Worm (Caenorhabditis elegans) whole organism, L4 larva: ENCODE measurements around the gene btb-5.

Experiments
- D1046.2 ChIP-seq: fragments of 200-800 bp; sonication (Bioruptor generic); IDR thresholded peaks from 2 replicates; pipeline ENCODE4 v1.3.6; 2022; ENCODE audit warnings: missing genetic modification characterization, missing compliant biosample characterization
- R02D3.7 ChIP-seq: fragments of 150-350 bp; sonication (generic microtip); optimal IDR thresholded peaks from 3 replicates; lab custom pipeline; 2014; ENCODE audit warnings: missing biosample characterization, missing genetic modification characterization
- T20F7.1 ChIP-seq: fragments of 200-800 bp; sonication (Bioruptor generic); optimal IDR thresholded peaks from 2 replicates; lab custom pipeline; 2018; ENCODE audit warnings: mild to moderate bottlenecking, missing genetic modification characterization, missing compliant biosample characterization
- T26A8.4 ChIP-seq: fragments of 200-800 bp; sonication (Bioruptor generic); IDR thresholded peaks from 2 replicates; pipeline ENCODE4 v1.3.6; 2022; ENCODE audit warnings: missing genetic modification characterization, missing compliant biosample characterization
- Y105C5A.15 ChIP-seq: fragments of 200-800 bp; sonication (Bioruptor generic); IDR thresholded peaks from 2 replicates; pipeline ENCODE4 v1.3.6; 2022; ENCODE audit warnings: missing genetic modification characterization, missing compliant biosample characterization
- Y48G9A.11 ChIP-seq: fragments of 200-800 bp; sonication (Bioruptor generic); IDR thresholded peaks from 2 replicates; pipeline ENCODE4 v1.3.6; 2022; ENCODE audit warnings: missing genetic modification reagents, missing genetic modification characterization, missing compliant biosample characterization
- Y5F2A.4 ChIP-seq: fragments of 200-800 bp; sonication (Bioruptor generic); optimal IDR thresholded peaks from 2 replicates; lab custom pipeline; 2018; ENCODE audit warnings: mild to moderate bottlenecking, missing genetic modification characterization, missing compliant biosample characterization
- ZK337.2 ChIP-seq: fragments of 200-800 bp; sonication (Bioruptor generic); IDR thresholded peaks from 2 replicates; pipeline ENCODE4 v1.3.6; 2022; ENCODE audit warnings: missing genetic modification reagents, missing genetic modification characterization, missing compliant biosample characterization
- aly-2 ChIP-seq: sonication (generic microtip); optimal IDR thresholded peaks from 2 replicates; lab custom pipeline; 2018; ENCODE audit warnings: missing biosample characterization, missing genetic modification characterization
- arid-1 ChIP-seq: fragments of 200-800 bp; sonication (Bioruptor generic); conservative IDR thresholded peaks from 2 replicates; pipeline ENCODE4 v1.3.6; 2022; ENCODE audit warnings: missing genetic modification reagents, missing genetic modification characterization, missing compliant biosample characterization
- attf-4 ChIP-seq: sonication (generic microtip); optimal IDR thresholded peaks from 3 replicates; lab custom pipeline; 2017; ENCODE audit warnings: missing biosample characterization, missing genetic modification characterization
- ceh-28 ChIP-seq: fragments of 150-350 bp; optimal IDR thresholded peaks from 2 replicates; lab custom pipeline; 2014; ENCODE audit warnings: missing biosample characterization, missing genetic modification reagents, missing genetic modification characterization
- ceh-44 ChIP-seq: fragments of 200-800 bp; sonication (Bioruptor generic); IDR thresholded peaks from 2 replicates; pipeline ENCODE4 v1.3.6; 2022; ENCODE audit warnings: missing genetic modification reagents, missing genetic modification characterization, missing compliant biosample characterization
- ces-1 ChIP-seq: fragments of 150-350 bp; sonication (generic microtip); optimal IDR thresholded peaks from 4 replicates; lab custom pipeline; 2014; ENCODE audit warnings: missing biosample characterization, missing genetic modification reagents, missing genetic modification characterization
- cey-2 ChIP-seq: sonication (generic microtip); optimal IDR thresholded peaks from 3 replicates; lab custom pipeline; 2017; ENCODE audit warnings: missing genetic modification characterization, mild to moderate bottlenecking, missing compliant biosample characterization, antibody characterized with exemption, borderline replicate concordance; ENCODE audit not compliant: insufficient read depth
- ctbp-1 ChIP-seq: fragments of 200-800 bp; sonication (Bioruptor generic); IDR thresholded peaks from 2 replicates; pipeline ENCODE4 v1.3.6; 2022; ENCODE audit warnings: missing genetic modification reagents, missing genetic modification characterization, missing compliant biosample characterization
- daf-8 ChIP-seq: fragments of 200-800 bp; sonication (Bioruptor generic); IDR thresholded peaks from 2 replicates; pipeline ENCODE4 v1.3.6; 2022; ENCODE audit warnings: missing genetic modification characterization, missing compliant biosample characterization
- dmd-8 ChIP-seq: fragments of 200-800 bp; sonication (Bioruptor generic); IDR thresholded peaks from 2 replicates; pipeline ENCODE4 v1.3.6; 2022; ENCODE audit warnings: missing genetic modification characterization, missing compliant biosample characterization
- dmd-9 ChIP-seq: fragments of 200-800 bp; sonication (Bioruptor generic); IDR thresholded peaks from 2 replicates; pipeline ENCODE4 v1.3.6; 2022; ENCODE audit warnings: missing genetic modification reagents, missing genetic modification characterization, missing compliant biosample characterization
- dpl-1 ChIP-seq: fragments of 150-350 bp; optimal IDR thresholded peaks from 2 replicates; lab custom pipeline; 2014; ENCODE audit warnings: missing biosample characterization, missing genetic modification reagents, missing genetic modification characterization
- duxl-1 ChIP-seq: sonication (generic microtip); optimal IDR thresholded peaks from 2 replicates; lab custom pipeline; 2016; ENCODE audit warnings: mild to moderate bottlenecking, missing genetic modification characterization, moderate library complexity, missing compliant biosample characterization; ENCODE audit not compliant: poor library complexity
- dve-1 ChIP-seq: sonication (generic microtip); optimal IDR thresholded peaks from 2 replicates; lab custom pipeline; 2017; ENCODE audit warnings: antibody characterized with exemption, mild to moderate bottlenecking, missing genetic modification characterization, missing compliant biosample characterization; ENCODE audit not compliant: insufficient read depth
- fkh-10 ChIP-seq: fragments of 150-350 bp; optimal IDR thresholded peaks from 2 replicates; lab custom pipeline; 2014; ENCODE audit warnings: missing biosample characterization, missing genetic modification reagents, missing genetic modification characterization
- lir-3 ChIP-seq: sonication (generic microtip); optimal IDR thresholded peaks from 2 replicates; lab custom pipeline; 2016; ENCODE audit warnings: mild to moderate bottlenecking, missing genetic modification characterization, missing compliant biosample characterization
- mdl-1 ChIP-seq, 2 experiments: fragments of 150-350 bp in 1 of 2; sonication (generic microtip) in 1 of 2; optimal IDR thresholded peaks; 2 replicates each; lab custom pipeline; 2014 to 2017; ENCODE audit warnings: missing biosample characterization in 2 of 2, missing genetic modification characterization in 2 of 2
- mdt-29 ChIP-seq: fragments of 200-800 bp; sonication (Bioruptor generic); IDR thresholded peaks from 2 replicates; pipeline ENCODE4 v1.3.6; 2022; ENCODE audit warnings: missing genetic modification reagents, missing genetic modification characterization, missing compliant biosample characterization
- mep-1 ChIP-seq: fragments of 150-350 bp; sonication (generic microtip); optimal IDR thresholded peaks from 3 replicates; lab custom pipeline; 2014; ENCODE audit warnings: missing biosample characterization, missing genetic modification characterization
- mes-2 ChIP-seq: sonication (generic microtip); optimal IDR thresholded peaks from 2 replicates; lab custom pipeline; 2016; ENCODE audit warnings: missing genotype, mild to moderate bottlenecking, missing genetic modification characterization, missing compliant biosample characterization; ENCODE audit not compliant: poor library complexity, severe bottlenecking
- nhr-102 ChIP-seq: sonication (generic microtip); optimal IDR thresholded peaks from 2 replicates; lab custom pipeline; 2016; ENCODE audit warnings: mild to moderate bottlenecking, missing genetic modification characterization, moderate library complexity, missing compliant biosample characterization
- nhr-11 ChIP-seq: fragments of 150-350 bp; optimal IDR thresholded peaks from 2 replicates; lab custom pipeline; 2014; ENCODE audit warnings: missing biosample characterization, missing genetic modification characterization
- pqm-1 ChIP-seq: sonication (generic microtip); optimal IDR thresholded peaks from 2 replicates; lab custom pipeline; 2017; ENCODE audit warnings: missing biosample characterization, missing genetic modification characterization
- rbr-2 ChIP-seq: sonication (generic microtip); optimal IDR thresholded peaks from 2 replicates; lab custom pipeline; 2016; ENCODE audit warnings: missing genotype, missing genetic modification characterization, missing compliant biosample characterization
- saeg-2 ChIP-seq: fragments of 200-800 bp; sonication (Bioruptor generic); IDR thresholded peaks from 2 replicates; pipeline ENCODE4 v1.3.6; 2022; ENCODE audit warnings: missing genetic modification reagents, missing genetic modification characterization, missing compliant biosample characterization
- sdz-12 ChIP-seq: fragments of 200-800 bp; sonication (Bioruptor generic); optimal IDR thresholded peaks from 2 replicates; lab custom pipeline; 2018; ENCODE audit warnings: mild to moderate bottlenecking, missing genetic modification characterization, missing compliant biosample characterization
- set-16 ChIP-seq: fragments of 200-800 bp; sonication (Bioruptor generic); IDR thresholded peaks from 2 replicates; pipeline ENCODE4 v1.3.6; 2022; ENCODE audit warnings: missing genetic modification reagents, missing genetic modification characterization, missing compliant biosample characterization
- snpc-1.2 ChIP-seq: fragments of 200-800 bp; sonication (Bioruptor generic); IDR thresholded peaks from 2 replicates; pipeline ENCODE4 v1.3.6; 2022; ENCODE audit warnings: missing genetic modification reagents, missing genetic modification characterization, missing compliant biosample characterization
- spr-1 ChIP-seq: sonication (generic microtip); optimal IDR thresholded peaks from 2 replicates; lab custom pipeline; 2016; ENCODE audit warnings: mild to moderate bottlenecking, missing genetic modification characterization, missing compliant biosample characterization
- tag-97 ChIP-seq: fragments of 200-800 bp; sonication (Bioruptor generic); IDR thresholded peaks from 2 replicates; pipeline ENCODE4 v1.3.6; 2022; ENCODE audit warnings: missing genetic modification characterization, missing compliant biosample characterization
- tra-1 ChIP-seq: fragments of 200-800 bp; sonication (Bioruptor generic); IDR thresholded peaks from 2 replicates; pipeline ENCODE4 v1.3.6; 2022; ENCODE audit warnings: missing genetic modification reagents, missing genetic modification characterization, missing compliant biosample characterization
- vab-7 ChIP-seq: fragments of 200-800 bp; sonication (Bioruptor generic); IDR thresholded peaks from 2 replicates; pipeline ENCODE4 v1.3.6; 2022; ENCODE audit warnings: missing genetic modification reagents, missing genetic modification characterization, missing compliant biosample characterization
- zag-1 ChIP-seq: fragments of 150-350 bp; optimal IDR thresholded peaks from 2 replicates; lab custom pipeline; 2014; ENCODE audit warnings: missing biosample characterization, missing genetic modification characterization
- zfp-3 ChIP-seq: fragments of 200-800 bp; sonication (Bioruptor generic); conservative IDR thresholded peaks from 2 replicates; pipeline ENCODE4 v1.3.6; 2022; ENCODE audit warnings: missing genetic modification reagents, missing genetic modification characterization, missing compliant biosample characterization
- zip-2 ChIP-seq: fragments of 150-350 bp; optimal IDR thresholded peaks from 2 replicates; lab custom pipeline; 2014; ENCODE audit warnings: missing biosample characterization, missing genetic modification characterization
- ztf-7 ChIP-seq: fragments of 150-350 bp; optimal IDR thresholded peaks from 2 replicates; lab custom pipeline; 2014; ENCODE audit warnings: missing biosample characterization, missing genetic modification characterization

Gene btb-5

DNA sequence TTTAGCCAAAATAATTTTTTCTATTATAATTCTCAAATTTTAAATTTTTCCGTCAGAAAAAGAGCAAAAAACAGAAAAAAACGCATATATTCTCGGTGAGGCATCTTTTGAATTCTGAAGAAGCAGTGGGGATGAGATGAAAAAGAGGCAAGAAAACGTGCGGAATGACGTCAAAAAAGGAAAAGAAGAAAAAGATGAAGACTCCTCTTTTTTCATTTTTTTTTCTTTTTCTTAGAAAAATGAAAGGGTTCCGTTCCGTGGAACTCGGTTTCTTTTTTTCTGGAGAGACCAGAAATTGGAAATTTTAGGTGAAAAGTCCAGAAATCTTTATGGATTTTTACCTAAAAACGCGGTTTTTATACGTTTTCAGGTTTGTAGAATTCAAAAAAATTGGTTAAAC, 30.5 kb downstream of the btb-5 start (continued):
- no peak for TF ChIP-seq snpc-1.2
- TF ChIP-seq ceh-28 (tag; lab: Kevin White, UChicago), result no peak
- TF ChIP-seq nhr-11 (tag; lab: Kevin White, UChicago), result no peak
- no peak for TF ChIP-seq ztf-7 (tag; lab: Kevin White, UChicago)
- no peak for TF ChIP-seq dmd-8 (GFP tag; lab: Robert Waterston, UW)
- TF ChIP-seq aly-2 (tag; lab: Kevin White, UChicago), result no peak
- no peak for TF ChIP-seq tag-97
- TF ChIP-seq, all 104 proteins: peak for 6

- TF ChIP-seq zag-1 (tag; lab: Kevin White, UChicago) (no peak), dve-1 (tag; lab: Kevin White, UChicago) (no peak), zip-2 (tag; lab: Kevin White, UChicago) (no peak), mdt-29 (GFP tag; lab: Robert Waterston, UW) (no peak), Y5F2A.4 (GFP tag; lab: Kevin White, UChicago) (no peak), arid-1 (no peak), mep-1 (no peak), R02D3.7 (tag; lab: Kevin White, UChicago) (no peak)
Observed at ce11 chrIII:29626-30025, 31.3 kb downstream of the btb-5 start.

ce11 chrIII:28841-29240, 32.1 kb downstream of the btb-5 start:
- TF ChIP-seq Y105C5A.15 (GFP tag; lab: Robert Waterston, UW) (no peak), pqm-1 (tag; lab: Kevin White, UChicago) (no peak), arid-1 (no peak), sdz-12 (no peak), Y5F2A.4 (GFP tag; lab: Kevin White, UChicago) (no peak), set-16 (GFP tag; lab: Robert Waterston, UW) (no peak), D1046.2 (GFP tag; lab: Robert Waterston, UW) (no peak), lir-3 (tag; lab: Kevin White, UChicago) (no peak), saeg-2 (GFP tag; lab: Robert Waterston, UW) (no peak), daf-8 (no peak), cey-2 (no peak), dmd-9 (GFP tag; lab: Robert Waterston, UW) (no peak), ces-1 (GFP tag; lab: Kevin White, UChicago) (no peak), T20F7.1 (GFP tag; lab: Kevin White, UChicago) (no peak), ceh-28 (tag; lab: Kevin White, UChicago) (no peak), spr-1 (tag; lab: Kevin White, UChicago) (no peak), zag-1 (tag; lab: Kevin White, UChicago) (no peak), Y48G9A.11 (no peak), ZK337.2 (GFP tag; lab: Robert Waterston, UW) (no peak)
- TF ChIP-seq, all 104 proteins: peak for 0

DNA sequence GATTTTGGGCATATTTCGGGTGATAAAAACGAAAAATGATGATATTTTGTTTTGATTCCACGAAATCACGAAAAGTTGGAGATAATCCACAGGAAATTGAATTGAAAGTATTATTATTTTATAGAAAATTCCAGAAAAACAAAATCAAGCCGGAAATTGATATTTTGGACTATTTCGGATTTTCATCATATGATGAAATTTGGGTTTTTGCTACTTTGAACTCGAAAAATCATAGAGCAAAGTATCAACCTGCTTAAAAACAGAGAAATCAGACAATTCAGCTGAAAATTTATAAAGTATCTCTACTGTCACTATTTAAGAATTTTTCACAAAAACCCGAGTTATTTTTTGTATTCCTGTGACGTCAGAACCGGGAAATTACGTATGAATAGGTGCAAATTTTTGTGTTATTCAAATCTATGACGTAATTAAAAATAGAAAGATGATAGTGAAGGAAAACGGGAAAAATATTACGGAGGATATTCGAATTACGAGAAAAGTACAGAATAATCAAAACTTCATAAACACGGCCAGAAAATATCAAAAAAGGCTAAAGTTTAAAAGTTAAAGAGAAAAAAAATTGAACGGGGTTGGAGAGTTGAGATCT, 33.5 kb downstream of the btb-5 start:
- no peak for TF ChIP-seq zfp-3 (GFP tag; lab: Robert Waterston, UW)
- TF ChIP-seq mep-1, result no peak
- TF ChIP-seq ceh-44 (GFP tag; lab: Robert Waterston, UW), result no peak
- TF ChIP-seq mdl-1 (tag; optimal IDR thresholded peaks at IDR 0.05; lab: Kevin White, UChicago), result no peak

- TF ChIP-seq Y48G9A.11 (no peak), attf-4 (no peak), nhr-102 (tag; lab: Kevin White, UChicago) (no peak), T26A8.4 (GFP tag; lab: Robert Waterston, UW) (peak; percentile 37; the same call in 1 of the 2 replicates), ceh-44 (GFP tag; lab: Robert Waterston, UW) (no peak), zip-2 (tag; lab: Kevin White, UChicago) (no peak), rbr-2 (tag; lab: Kevin White, UChicago) (peak; percentile 85), dpl-1 (GFP tag; lab: Kevin White, UChicago) (no peak), tra-1 (GFP tag; lab: Robert Waterston, UW) (peak; percentile 62; the same call in 1 of the 2 replicates), vab-7 (GFP tag; lab: Robert Waterston, UW) (0 out of 2 replicates have a peak, but pooled peaks have one; percentile 42), duxl-1 (tag; lab: Kevin White, UChicago) (no peak), ctbp-1 (GFP tag; lab: Robert Waterston, UW) (peak; percentile 83), mes-2 (peak; percentile 55), fkh-10 (GFP tag; lab: Kevin White, UChicago) (peak; percentile 82), dmd-8 (GFP tag; lab: Robert Waterston, UW) (peak; percentile 51; the same call in 1 of the 2 replicates)
Observed at ce11 chrIII:25582-25996, 35.4 kb downstream of the btb-5 start.
